Worm (Caenorhabditis elegans): ENCODE measurements around the gene srz-37.

ce11 chrIV:3496358-3496757 is 14.7 kb upstream of the srz-37 start, which contains the start of gene C09G12.17:
- TF ChIP-seq nhr-28 (tag; optimal IDR thresholded peaks at IDR 0.05) (no peak), blmp-1 (tag; optimal IDR thresholded peaks at IDR 0.05) (no peak), lin-13 (tag; optimal IDR thresholded peaks at IDR 0.05) (no peak), unc-39 (tag; optimal IDR thresholded peaks at IDR 0.05) (no peak), mep-1 (tag; optimal IDR thresholded peaks at IDR 0.05) (no peak), nhr-12 (tag; optimal IDR thresholded peaks at IDR 0.05) (no peak), pha-4 (tag; optimal IDR thresholded peaks at IDR 0.05) (no peak), unc-62 (GFP tag; optimal IDR thresholded peaks at IDR 0.05) (no peak), ham-2 (GFP tag; optimal IDR thresholded peaks at IDR 0.05) (no peak), nhr-237 (tag; optimal IDR thresholded peaks at IDR 0.05) (no peak), nhr-76 (tag; optimal IDR thresholded peaks at IDR 0.05) (no peak), elt-1 (tag; optimal IDR thresholded peaks at IDR 0.05; ENCODE audit: borderline replicate concordance, insufficient read depth) (no peak), ztf-11 (tag; optimal IDR thresholded peaks at IDR 0.05) (no peak)
